Worm (Caenorhabditis elegans) whole organism, L2 larva: ENCODE results near the gene F46F3.3.
A peak's percentile ranks its signal among the peaks of the same experiment; 100 is the strongest.

Source experiments
- F13H6.1 ChIP-seq: sonication (generic microtip); optimal IDR thresholded peaks from 2 replicates; lab custom pipeline; 2016; ENCODE audit warnings: missing genetic modification characterization, missing compliant biosample characterization
- R02D3.7 ChIP-seq: fragments of 150-350 bp; optimal IDR thresholded peaks from 2 replicates; lab custom pipeline; 2014; ENCODE audit warnings: missing biosample characterization, missing genetic modification characterization
- alr-1 ChIP-seq: fragments of 150-350 bp; optimal IDR thresholded peaks from 2 replicates; lab custom pipeline; 2014; ENCODE audit warnings: missing biosample characterization, missing genetic modification characterization
- ceh-16 ChIP-seq: fragments of 150-350 bp; optimal IDR thresholded peaks from 2 replicates; lab custom pipeline; 2014; ENCODE audit warnings: missing biosample characterization, missing genetic modification characterization
- ceh-82 ChIP-seq: fragments of 150-350 bp; optimal IDR thresholded peaks from 2 replicates; lab custom pipeline; 2014; ENCODE audit warnings: missing biosample characterization, missing genetic modification characterization
- dmd-4 ChIP-seq: sonication (generic microtip); optimal IDR thresholded peaks from 2 replicates; lab custom pipeline; 2017; ENCODE audit warnings: missing biosample characterization, missing genetic modification characterization
- egl-27 ChIP-seq: sonication (generic microtip); optimal IDR thresholded peaks from 3 replicates; lab custom pipeline; 2017; ENCODE audit warnings: missing biosample characterization, missing genetic modification reagents, missing genetic modification characterization
- elt-1 ChIP-seq: fragments of 150-350 bp; optimal IDR thresholded peaks from 2 replicates; lab custom pipeline; 2014; ENCODE audit warnings: missing biosample characterization, missing genetic modification characterization
- fos-1 ChIP-seq: fragments of 150-350 bp; optimal IDR thresholded peaks from 2 replicates; lab custom pipeline; 2014; ENCODE audit warnings: missing biosample characterization, missing genetic modification characterization
- lin-11 ChIP-seq: fragments of 150-350 bp; sonication (generic microtip); optimal IDR thresholded peaks from 2 replicates; lab custom pipeline; 2014; ENCODE audit warnings: missing biosample characterization, missing genetic modification characterization, inconsistent platforms, mixed read lengths
- mbf-1 ChIP-seq: sonication (generic microtip); optimal IDR thresholded peaks from 2 replicates; lab custom pipeline; 2017; ENCODE audit warnings: missing biosample characterization, missing genetic modification characterization
- mdl-1 ChIP-seq, 2 experiments: fragments of 150-350 bp in 1 of 2; sonication (generic microtip) in 1 of 2; optimal IDR thresholded peaks; 2 replicates each; lab custom pipeline; 2017; ENCODE audit warnings: missing biosample characterization in 2 of 2, missing genetic modification characterization in 2 of 2
- nhr-11 ChIP-seq: fragments of 150-350 bp; optimal IDR thresholded peaks from 2 replicates; lab custom pipeline; 2014; ENCODE audit warnings: missing biosample characterization, missing genetic modification characterization
- nhr-129 ChIP-seq: fragments of 150-350 bp; optimal IDR thresholded peaks from 2 replicates; lab custom pipeline; 2014; ENCODE audit warnings: missing biosample characterization, missing genetic modification characterization
- nhr-23 ChIP-seq: fragments of 150-350 bp; optimal IDR thresholded peaks from 2 replicates; lab custom pipeline; 2014; ENCODE audit warnings: missing biosample characterization, missing genetic modification reagents, missing genetic modification characterization
- nhr-237 ChIP-seq: fragments of 150-350 bp; optimal IDR thresholded peaks from 2 replicates; lab custom pipeline; 2014; ENCODE audit warnings: missing biosample characterization, missing genetic modification characterization
- nhr-25 ChIP-seq: fragments of 150-350 bp; sonication (generic microtip); optimal IDR thresholded peaks from 3 replicates; lab custom pipeline; 2014; ENCODE audit warnings: missing biosample characterization, missing genetic modification characterization
- nhr-6 ChIP-seq: fragments of 150-350 bp; optimal IDR thresholded peaks from 2 replicates; lab custom pipeline; 2014; ENCODE audit warnings: missing biosample characterization, missing genetic modification characterization
- unc-55 ChIP-seq: fragments of 150-350 bp; sonication (generic microtip); optimal IDR thresholded peaks from 3 replicates; lab custom pipeline; 2014; ENCODE audit warnings: missing biosample characterization, missing genetic modification reagents, missing genetic modification characterization
- ztf-11 ChIP-seq: sonication (generic microtip); optimal IDR thresholded peaks from 2 replicates; lab custom pipeline; 2017; ENCODE audit warnings: missing biosample characterization, missing genetic modification characterization

Gene F46F3.3

ce11 chrV:11715797-11716196, 48.5 kb downstream of the F46F3.3 start, which contains the start of gene tre-3:
TSS of gene tre-3 (minus strand) at chrV:11715903.
- no peak for TF ChIP-seq unc-55 (GFP tag; lab: Kevin White, UChicago)
- TF ChIP-seq elt-1 (tag; lab: Kevin White, UChicago) = no peak
- TF ChIP-seq ceh-16 (tag; lab: Kevin White, UChicago) = no peak
- TF ChIP-seq nhr-129 (tag; lab: Kevin White, UChicago) = no peak
- TF ChIP-seq dmd-4 (tag; lab: Kevin White, UChicago) = no peak
- TF ChIP-seq nhr-25 (tag; lab: Kevin White, UChicago) = no peak
- TF ChIP-seq lin-11 (tag; lab: Kevin White, UChicago) = no peak
- no peak for TF ChIP-seq nhr-11 (tag; lab: Kevin White, UChicago)
- TF ChIP-seq alr-1 (tag; lab: Kevin White, UChicago) = no peak
- TF ChIP-seq mdl-1 (tag; optimal IDR thresholded peaks at IDR 0.05; lab: Kevin White, UChicago) = no peak
- no peak for TF ChIP-seq F13H6.1 (tag; lab: Kevin White, UChicago)
- TF ChIP-seq ceh-82 = no peak
- no peak for TF ChIP-seq mbf-1 (tag; lab: Kevin White, UChicago)
- TF ChIP-seq nhr-237 (tag; lab: Kevin White, UChicago) = no peak
- no peak for TF ChIP-seq nhr-6
- no peak for TF ChIP-seq ztf-11 (tag; lab: Kevin White, UChicago)
- no peak for TF ChIP-seq egl-27 (tag; lab: Kevin White, UChicago)
- no peak for TF ChIP-seq R02D3.7

DNA sequence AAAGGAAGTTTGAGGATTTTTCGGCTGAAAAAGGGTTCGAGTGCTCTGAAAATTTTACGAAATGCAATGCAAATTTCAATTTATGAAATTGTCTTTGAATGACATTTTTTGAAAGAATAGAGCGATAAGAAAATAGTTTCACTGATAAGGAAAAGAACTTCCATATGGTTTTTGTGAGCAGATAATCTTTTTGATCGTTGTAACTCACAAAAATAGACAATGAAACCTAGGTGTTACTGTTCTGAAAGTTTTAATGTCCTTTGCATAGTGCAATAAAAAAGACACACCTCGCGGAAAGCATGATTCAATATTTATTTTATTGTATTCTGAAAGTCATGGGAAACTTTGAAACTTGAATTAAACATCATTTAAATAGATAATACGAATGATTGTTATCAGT, 49.7 kb downstream of the F46F3.3 start:
- TF ChIP-seq nhr-23 (tag; lab: Kevin White, UChicago) (no peak), fos-1 (tag; lab: Kevin White, UChicago) (peak; percentile 36)
